Fruit fly (Drosophila melanogaster): ENCODE measurements around the gene SLIRP1.

The SLIRP1 gene

DNA sequence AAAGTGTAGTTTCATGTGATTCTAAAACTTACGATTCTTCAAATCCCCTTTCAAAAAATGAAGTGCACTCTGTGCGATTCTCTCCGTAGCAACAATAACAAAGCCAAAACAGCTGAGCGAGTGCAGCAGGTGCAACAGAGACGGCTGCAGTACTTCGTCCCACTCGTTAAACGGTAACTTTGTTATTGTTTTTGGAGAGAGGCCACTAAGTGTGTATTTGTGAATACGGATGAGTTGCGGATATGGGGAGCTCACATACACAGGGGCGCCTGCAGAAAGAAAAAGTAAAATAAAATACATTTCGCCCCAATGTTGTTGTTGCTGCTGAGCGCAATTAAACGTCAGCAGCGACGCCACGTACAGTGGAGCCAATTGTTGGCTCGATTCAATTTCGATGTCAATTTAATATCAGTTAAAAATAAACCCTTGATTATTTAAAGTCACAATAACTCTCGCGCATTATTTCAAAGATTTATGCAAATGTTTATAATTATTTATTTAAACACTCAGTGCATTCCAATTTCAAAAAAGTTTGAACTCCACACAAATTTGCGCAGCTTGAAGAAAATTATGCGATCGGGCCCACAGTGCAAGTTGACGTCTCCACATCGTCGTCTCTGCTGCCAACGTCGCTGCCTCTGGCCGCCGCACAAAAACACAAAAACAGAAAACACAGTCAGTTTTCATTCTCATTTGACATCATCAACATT, 48.4 kb upstream of the SLIRP1 start (continued):
- TF ChIP-seq GATAe (GFP tag; conservative IDR thresholded peaks at IDR 0.05) (peak; percentile 83), Xrp1 (GFP tag; IDR thresholded peaks at IDR 0.05) (peak; percentile 96), ewg (GFP tag; optimal IDR thresholded peaks at IDR 0.05) (peak; percentile 95), CG18599 (GFP tag; optimal IDR thresholded peaks at IDR 0.05) (peak; percentile 99), repo (GFP tag; optimal IDR thresholded peaks at IDR 0.05) (peak; percentile 88), dati (GFP tag; IDR thresholded peaks at IDR 0.05) (peak; percentile 82), CG1792 (GFP tag; optimal IDR thresholded peaks at IDR 0.05) (peak; percentile 89), Usf (GFP tag; optimal IDR thresholded peaks at IDR 0.05) (peak; percentile 87), CTCF (GFP tag; optimal IDR thresholded peaks at IDR 0.05) (peak; percentile 70), gfzf (GFP tag; optimal IDR thresholded peaks at IDR 0.05) (no peak), crol (GFP tag; IDR thresholded peaks at IDR 0.05) (peak; percentile 63), Atf6 (GFP tag; IDR thresholded peaks at IDR 0.05) (peak; percentile 97), Med (GFP tag) (peak; percentile 99), lov (optimal IDR thresholded peaks at IDR 0.05) (no peak), lov (GFP tag; IDR thresholded peaks at IDR 0.05) (peak; percentile 82), CG16813 (GFP tag; IDR thresholded peaks at IDR 0.05; ENCODE audit: partially characterized antibody) (no peak), stwl (tag; optimal IDR thresholded peaks at IDR 0.05) (peak; percentile 4), Mes4 (GFP tag; optimal IDR thresholded peaks at IDR 0.05) (peak; percentile 93), prd (optimal IDR thresholded peaks at IDR 0.05) (no peak), prd (GFP tag; IDR thresholded peaks at IDR 0.05) (peak; percentile 96), nom (GFP tag; optimal IDR thresholded peaks at IDR 0.05) (peak; percentile 97), HmgZ (tag; optimal IDR thresholded peaks at IDR 0.05) (peak; percentile 99), CG15269 (tag; optimal IDR thresholded peaks at IDR 0.05) (peak; percentile 99), Atf3 (GFP tag; optimal IDR thresholded peaks at IDR 0.05) (peak; percentile 91), Gug (GFP tag; IDR thresholded peaks at IDR 0.05) (peak; percentile 94), BEAF-32 (GFP tag; optimal IDR thresholded peaks at IDR 0.05) (peak; percentile 26), CG17186 (GFP tag; optimal IDR thresholded peaks at IDR 0.05) (peak; percentile 86), Dbx (GFP tag; IDR thresholded peaks at IDR 0.05) (peak; percentile 97), Tbp (GFP tag; optimal IDR thresholded peaks at IDR 0.05) (no peak), H2.0 (GFP tag; IDR thresholded peaks at IDR 0.05) (peak; percentile 93), dpn (GFP tag; optimal IDR thresholded peaks at IDR 0.05) (peak; percentile 97 to 98), Hr3 (GFP tag; optimal IDR thresholded peaks at IDR 0.05) (peak; percentile 97), cad (GFP tag; optimal IDR thresholded peaks at IDR 0.05) (no peak), CkIIα-i1 (GFP tag; IDR thresholded peaks at IDR 0.05) (peak; percentile 78), Hmx (GFP tag; optimal IDR thresholded peaks at IDR 0.05) (peak; percentile 87), HLH54F (GFP tag; optimal IDR thresholded peaks at IDR 0.05) (peak; percentile 96), MTF-1 (GFP tag; optimal IDR thresholded peaks at IDR 0.05; ENCODE audit: borderline replicate concordance) (peak; percentile 92), CG13287 (GFP tag; IDR thresholded peaks at IDR 0.05; ENCODE audit: partially characterized antibody) (no peak), CG11560 (tag; IDR thresholded peaks at IDR 0.05) (peak; percentile 91; the same call in 2 of the 3 replicates), Fer1 (GFP tag; optimal IDR thresholded peaks at IDR 0.05) (peak; percentile 98), chm (GFP tag; IDR thresholded peaks at IDR 0.05) (peak; percentile 95), Antp (GFP tag; optimal IDR thresholded peaks at IDR 0.05) (peak; percentile 92), CG11398 (GFP tag; optimal IDR thresholded peaks at IDR 0.05) (peak; percentile 87), Dip3 (GFP tag; optimal IDR thresholded peaks at IDR 0.05) (peak; percentile 93), CG9437 (GFP tag; optimal IDR thresholded peaks at IDR 0.05) (peak; percentile 93), CG30403 (GFP tag; optimal IDR thresholded peaks at IDR 0.05) (peak; percentile 98), MESR4 (GFP tag; optimal IDR thresholded peaks at IDR 0.05) (peak; percentile 39), CG6683 (GFP tag; optimal IDR thresholded peaks at IDR 0.05) (peak; percentile 96), CG12071 (GFP tag; optimal IDR thresholded peaks at IDR 0.05) (peak; percentile 96), da (GFP tag; optimal IDR thresholded peaks at IDR 0.05) (peak; percentile 81), croc (GFP tag; conservative IDR thresholded peaks at IDR 0.05) (peak; percentile 96)

Measured in whole organism, embryonic.